Worm (Caenorhabditis elegans) whole organism, dauer: ENCODE results near the gene cut-2.

ENCODE experiments used
- unc-62 ChIP-seq: sonication (generic microtip); optimal IDR thresholded peaks from 2 replicates; lab custom pipeline; 2017; ENCODE audit warnings: missing biosample characterization, missing genetic modification reagents, missing genetic modification characterization

Gene cut-2

DNA sequence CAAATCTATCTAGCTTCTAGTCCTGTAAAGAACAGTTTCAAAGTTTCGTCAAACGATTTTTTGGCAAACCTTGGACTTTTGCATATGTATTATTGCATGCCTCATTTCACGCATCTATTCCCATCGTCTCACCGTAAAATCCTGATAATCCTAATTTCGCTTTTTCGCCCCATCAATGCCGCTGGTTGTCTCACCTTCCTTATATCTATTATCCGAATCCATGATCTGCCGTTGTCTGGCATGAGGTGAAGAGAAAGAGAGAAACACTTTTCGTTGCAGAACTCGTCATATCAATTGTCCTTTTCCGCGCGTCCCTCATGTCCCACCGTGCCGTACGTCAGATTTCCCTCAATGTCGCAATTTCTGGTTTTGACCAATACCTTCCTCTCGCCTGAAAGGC, at the start of gene cut-2:
cut-2 (plus strand) TSS at position 365 of the 400 bp plus-strand sequence.
- TF ChIP-seq unc-62 (GFP tag; lab: Kevin White, UChicago): no peak

DNA sequence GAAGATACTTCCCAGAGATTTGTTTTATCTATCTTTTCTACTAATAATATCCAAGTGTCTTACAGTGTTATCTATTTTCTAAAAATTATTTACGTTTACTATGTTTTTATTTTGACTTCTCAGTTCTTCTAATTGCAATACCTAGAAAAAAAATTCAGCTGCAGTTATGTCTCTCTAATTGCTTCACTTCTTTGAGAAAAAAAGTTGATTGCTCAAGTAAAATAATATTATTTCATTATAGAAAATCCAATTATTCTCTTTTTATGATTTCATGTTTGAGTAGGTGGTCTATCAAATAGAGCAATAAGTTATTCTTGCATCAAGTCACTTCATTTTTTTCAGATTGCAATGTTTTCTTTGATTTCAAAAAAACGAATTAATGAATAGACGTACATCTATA, 48.3 kb upstream of the cut-2 start:
- TF ChIP-seq unc-62 (GFP tag; lab: Kevin White, UChicago): no peak

DNA sequence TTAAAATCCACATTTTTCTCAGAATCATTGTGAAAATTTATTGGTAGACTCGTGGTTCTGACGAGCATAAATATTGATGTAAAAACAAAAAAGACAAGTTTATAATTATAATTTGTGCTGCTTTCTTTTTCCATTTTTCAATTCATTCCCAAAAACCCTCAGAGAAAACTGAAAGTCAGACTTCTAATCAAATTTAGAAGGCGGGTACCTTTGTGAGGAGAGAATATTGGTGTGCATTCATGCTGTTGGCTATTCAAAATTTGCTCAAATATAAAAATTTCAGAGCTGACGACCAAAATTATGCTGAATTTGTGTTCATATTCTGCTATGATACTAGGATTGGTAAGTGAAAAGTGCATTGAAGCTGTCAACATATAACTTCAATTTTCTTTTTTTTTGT, 47.7 kb upstream of the cut-2 start, which contains the start of gene srx-125:
srx-125 (plus strand) TSS at position 301 of the 400 bp plus-strand sequence.
- TF ChIP-seq unc-62 (GFP tag; lab: Kevin White, UChicago): no peak

DNA sequence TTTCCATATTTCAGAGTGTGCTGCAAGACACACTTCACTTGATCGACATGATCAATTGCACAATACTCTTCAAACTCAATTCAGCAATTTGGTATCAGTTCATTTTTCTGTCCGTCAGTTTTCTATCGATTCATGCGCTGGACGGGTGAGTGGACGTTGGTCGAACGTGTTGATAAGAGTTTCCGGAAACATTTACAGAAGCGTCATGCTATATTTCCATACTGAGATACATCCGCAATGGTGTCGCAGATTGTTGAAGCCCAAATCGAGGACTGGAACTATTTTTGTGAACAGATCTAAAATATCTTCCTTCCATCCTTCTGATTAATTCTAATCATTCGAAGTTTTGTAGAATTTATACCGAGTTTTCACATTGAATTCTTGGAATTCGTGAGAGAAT, 45.1 kb upstream of the cut-2 start:
- no peak for TF ChIP-seq unc-62 (GFP tag; lab: Kevin White, UChicago)

DNA sequence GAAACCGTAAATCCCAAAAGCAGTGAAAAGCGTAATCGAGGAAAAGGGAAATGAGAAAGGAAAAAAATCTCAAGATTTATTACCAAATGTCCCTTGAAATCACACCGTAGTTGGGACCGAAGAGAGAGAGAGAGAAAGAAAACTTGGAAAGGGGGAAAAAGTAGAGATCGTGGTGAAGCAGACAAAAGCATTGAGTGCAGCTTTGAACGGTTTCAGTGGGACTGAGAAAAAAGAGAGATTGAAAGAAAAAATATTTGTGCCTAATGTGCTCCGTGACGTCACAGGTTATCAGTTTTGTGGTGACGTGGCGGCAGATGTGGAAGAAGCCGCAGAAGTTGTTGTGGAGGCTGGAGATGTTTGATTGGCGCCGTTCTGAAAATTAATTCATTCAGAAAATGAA, 44.5 kb upstream of the cut-2 start:
- TF ChIP-seq unc-62 (GFP tag; lab: Kevin White, UChicago): no peak

DNA sequence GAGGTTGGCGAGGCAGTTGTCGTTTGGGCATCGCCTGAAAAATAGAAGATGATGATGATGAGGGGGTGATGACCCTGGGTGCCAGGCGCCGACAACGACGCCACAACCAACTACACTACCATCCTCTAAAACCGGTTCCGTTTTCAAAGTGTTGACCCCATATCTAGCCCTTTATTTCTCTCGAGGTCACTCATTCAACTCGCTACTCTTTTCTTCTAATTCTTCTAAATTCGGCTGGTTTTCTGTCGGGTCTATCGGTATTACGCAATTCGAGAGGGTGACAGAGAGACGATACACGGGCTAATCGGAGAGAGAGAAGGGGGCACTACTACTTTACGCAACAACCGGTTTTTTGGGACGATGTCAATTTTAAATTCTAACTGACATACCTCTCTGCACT, 43.4 kb upstream of the cut-2 start:
- TF ChIP-seq unc-62 (GFP tag; lab: Kevin White, UChicago): no peak

DNA sequence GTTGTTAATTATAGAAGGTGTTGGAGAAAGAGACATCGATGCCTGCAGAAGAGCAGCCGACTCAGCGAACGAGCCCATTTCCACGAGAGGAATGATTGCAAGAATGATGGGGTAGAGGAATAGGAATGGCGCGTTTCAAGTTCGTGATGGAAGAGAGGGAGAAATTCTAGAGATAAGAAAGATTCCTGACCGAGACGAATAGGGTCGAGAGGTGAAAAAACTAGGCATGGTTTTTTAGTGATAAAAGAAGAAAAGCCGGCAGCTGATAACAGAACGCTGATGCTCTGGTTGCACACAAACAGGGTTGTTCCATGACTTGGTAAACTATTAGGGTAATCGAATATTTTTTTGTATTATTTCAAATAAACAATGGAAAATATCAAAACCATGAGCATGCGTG, 41.9 kb upstream of the cut-2 start:
- no peak for TF ChIP-seq unc-62 (GFP tag; lab: Kevin White, UChicago)

DNA sequence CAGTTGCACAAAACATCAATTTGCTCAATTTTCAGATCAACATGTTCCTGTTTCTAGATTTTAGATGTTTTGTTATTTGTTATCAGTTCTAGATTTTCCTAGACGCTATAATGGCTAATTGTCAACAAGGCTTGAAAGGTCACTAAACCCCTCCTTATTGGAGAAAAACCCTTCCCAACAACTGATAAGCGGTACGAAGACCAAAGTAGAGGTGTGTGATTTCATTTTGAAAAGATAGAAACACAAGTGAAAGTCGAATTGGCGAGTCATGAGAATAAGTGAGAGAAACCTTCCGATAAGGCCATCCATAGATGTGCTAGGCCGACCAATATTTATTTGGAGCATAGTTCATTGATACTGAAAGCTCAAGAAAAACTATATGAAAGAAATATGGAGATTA, 41.1 kb upstream of the cut-2 start:
- no peak for TF ChIP-seq unc-62 (GFP tag; lab: Kevin White, UChicago)

DNA sequence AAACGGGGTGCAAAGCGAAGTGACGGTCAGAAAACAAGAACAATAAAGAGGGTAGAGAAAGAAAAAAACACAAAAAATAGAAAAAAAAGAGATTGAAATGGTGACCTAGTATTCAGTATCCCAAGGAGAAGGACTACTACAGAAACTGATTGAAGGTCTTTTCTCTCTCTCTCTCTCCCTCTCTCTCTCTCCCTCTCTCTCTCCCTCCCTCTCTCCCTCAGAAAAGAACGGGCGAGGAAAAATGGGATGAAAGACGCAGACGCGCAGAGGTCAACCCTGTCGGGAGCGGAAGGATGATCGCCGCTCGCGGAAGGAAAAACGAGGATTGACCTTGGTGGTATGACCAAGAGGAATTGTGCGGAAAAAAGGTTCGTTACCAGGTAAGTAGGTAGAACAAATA, 40.2 kb upstream of the cut-2 start:
- TF ChIP-seq unc-62 (GFP tag; lab: Kevin White, UChicago): no peak

DNA sequence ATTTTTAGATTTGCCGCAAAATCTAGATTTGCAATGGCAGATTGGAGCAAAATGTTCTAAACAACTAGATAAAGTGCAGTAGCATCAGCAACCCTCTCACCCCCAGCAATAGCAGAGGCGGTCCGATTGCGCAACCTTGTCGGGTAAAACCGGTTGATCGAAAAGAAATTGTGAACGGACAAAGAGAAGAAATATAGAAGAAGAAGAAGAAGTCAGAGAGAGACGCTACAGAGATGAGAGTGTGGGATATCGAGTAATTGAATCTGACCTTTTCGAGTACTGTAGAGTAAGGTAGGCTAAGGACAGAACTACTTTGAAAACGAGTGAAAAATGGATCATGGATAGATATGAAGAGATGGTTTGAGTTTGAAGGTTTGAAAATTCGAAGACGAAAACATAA, 38.9 kb upstream of the cut-2 start:
- TF ChIP-seq unc-62 (GFP tag; lab: Kevin White, UChicago): no peak

DNA sequence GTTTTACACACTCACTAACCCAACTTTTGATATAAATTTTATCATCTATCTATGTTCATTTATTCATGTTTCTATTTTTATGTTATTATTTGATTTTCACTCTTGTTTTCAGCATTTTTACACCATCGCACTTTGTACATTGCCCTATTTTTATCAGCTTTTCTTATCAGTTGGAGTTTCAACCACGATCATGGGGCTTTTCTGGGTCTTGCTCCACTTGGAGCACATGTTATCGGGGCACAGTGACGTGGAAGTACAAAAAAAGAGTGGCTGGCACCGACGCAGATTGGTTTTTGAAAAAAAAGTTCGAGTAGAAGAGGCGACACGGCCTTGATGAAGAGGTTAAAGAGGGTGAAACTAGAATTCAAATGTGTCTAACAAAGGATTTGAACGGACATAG, 37.6 kb upstream of the cut-2 start:
- TF ChIP-seq unc-62 (GFP tag; lab: Kevin White, UChicago): no peak

DNA sequence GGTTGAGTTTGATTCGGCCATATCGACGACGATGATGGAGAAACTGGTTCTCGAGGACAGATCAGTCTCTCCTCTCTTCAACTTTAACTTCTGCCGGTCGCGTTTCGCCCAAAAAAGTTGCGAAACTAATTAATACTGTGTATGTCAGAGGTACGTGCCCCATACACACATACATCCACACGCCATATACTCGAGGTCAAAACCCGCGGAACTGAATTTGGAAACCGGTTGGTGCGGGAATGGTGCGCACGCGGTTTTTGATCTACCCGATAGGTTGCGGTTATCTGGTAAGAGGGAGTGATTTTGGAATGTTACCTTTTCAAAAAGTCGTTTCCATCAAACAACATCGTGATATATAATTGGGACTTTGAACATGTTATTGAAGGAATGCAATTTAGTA, 34.6 kb upstream of the cut-2 start, which contains the start of gene ifbp-1:
ifbp-1 (minus strand) TSS at position 85 of the 400 bp plus-strand sequence.
- no peak for TF ChIP-seq unc-62 (GFP tag; lab: Kevin White, UChicago)

DNA sequence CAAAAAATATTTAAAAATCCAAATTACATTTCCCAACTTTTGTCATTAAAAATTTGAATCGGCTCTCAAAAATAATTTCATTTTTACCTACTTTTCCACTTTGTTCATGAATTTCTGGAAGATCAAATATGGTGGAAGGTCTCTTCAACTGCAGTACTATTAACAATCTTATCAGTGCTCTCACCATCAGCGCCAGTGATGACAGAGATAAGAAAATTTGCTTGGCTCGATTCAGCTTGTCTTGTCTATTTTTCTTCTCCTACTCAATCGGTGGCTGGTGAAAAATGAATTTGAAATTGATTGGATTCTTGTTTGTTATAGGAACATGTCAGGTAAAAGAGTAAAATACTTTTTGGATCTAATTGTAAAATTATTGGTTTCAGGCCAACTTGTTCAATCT, 33.8 kb upstream of the cut-2 start, which contains the start of gene cpz-2:
cpz-2 (plus strand) TSS at position 210 of the 400 bp plus-strand sequence.
- TF ChIP-seq unc-62 (GFP tag; lab: Kevin White, UChicago): no peak

DNA sequence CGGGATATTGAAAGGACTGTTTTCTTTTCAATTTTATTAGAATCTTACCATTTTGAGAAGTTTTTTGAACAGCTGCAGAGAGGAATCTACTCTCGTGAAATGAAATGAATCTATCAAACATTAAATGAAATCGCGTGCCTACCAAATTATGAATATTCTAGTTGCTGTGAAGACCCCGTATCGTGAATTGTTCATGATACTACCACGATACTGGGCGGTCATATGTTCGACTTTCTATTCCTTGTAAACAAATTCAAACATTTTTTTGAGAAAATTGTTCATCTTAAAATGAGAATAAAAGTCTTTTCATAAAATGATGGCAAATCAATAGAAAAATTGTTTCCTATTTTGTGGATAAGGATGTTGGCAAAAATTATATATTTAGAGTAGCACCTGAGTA, 29.0 kb upstream of the cut-2 start, which contains the start of gene gcy-34:
gcy-34 (minus strand) TSS at position 101 of the 400 bp plus-strand sequence.
- TF ChIP-seq unc-62 (GFP tag; lab: Kevin White, UChicago): no peak

DNA sequence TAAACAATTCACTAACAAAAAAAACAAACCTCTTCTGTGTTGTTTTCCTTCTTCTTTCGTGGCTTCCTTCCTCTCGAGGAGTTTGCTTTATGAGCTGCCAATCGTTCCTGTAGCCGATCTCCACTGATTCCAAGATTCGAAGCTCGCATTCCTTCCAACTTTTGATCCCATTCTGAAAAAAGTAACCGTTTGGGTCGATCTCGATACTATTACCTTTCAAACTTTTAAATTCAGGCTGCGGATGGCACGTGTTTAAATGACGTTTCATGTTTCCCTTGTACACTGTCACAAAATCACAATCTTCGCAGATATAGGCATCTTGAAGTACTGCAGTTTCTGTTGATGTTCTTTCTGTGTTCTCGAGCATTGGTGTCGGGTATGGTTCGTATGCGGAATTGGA, 27.3 kb upstream of the cut-2 start:
- no peak for TF ChIP-seq unc-62 (GFP tag; lab: Kevin White, UChicago)

DNA sequence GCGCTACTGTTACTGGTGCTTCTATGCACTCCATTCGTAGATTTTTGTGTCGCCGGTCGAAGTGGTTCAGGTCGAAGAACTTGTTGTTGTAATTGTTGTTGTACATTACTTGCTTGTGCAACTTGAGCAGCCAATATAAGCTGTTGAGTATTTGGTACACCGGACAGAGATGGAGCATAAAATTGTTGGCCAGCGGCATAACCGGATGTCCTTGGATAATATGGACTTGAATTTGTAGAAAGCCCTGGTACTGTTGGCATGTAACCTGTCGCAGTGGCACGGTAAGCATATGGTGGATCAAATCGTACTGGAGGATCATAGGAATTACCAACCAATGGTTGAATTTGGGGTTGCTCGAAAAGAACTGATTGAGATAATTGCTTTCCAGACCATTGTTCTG, 25.8 kb upstream of the cut-2 start:
- no peak for TF ChIP-seq unc-62 (GFP tag; lab: Kevin White, UChicago)

DNA sequence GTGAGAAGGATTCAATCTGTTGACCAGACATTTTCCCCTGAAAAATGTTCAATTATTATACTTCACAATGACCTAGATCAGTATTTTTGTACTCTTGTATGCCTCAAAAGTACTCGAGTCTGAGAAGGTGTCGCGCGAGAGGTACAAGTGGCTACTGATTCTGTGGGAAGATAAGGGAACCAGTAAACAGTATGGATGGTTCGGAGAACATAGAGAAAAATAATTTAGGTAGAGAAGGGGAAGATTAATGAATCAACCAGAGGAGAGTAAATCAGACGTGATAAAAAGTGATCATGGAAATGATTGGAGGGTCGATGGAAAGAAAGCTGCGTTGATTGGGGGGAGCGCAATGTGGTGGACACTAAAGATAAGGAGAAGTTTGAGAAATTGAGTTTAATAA, 25.3 kb upstream of the cut-2 start:
- TF ChIP-seq unc-62 (GFP tag; lab: Kevin White, UChicago): no peak

DNA sequence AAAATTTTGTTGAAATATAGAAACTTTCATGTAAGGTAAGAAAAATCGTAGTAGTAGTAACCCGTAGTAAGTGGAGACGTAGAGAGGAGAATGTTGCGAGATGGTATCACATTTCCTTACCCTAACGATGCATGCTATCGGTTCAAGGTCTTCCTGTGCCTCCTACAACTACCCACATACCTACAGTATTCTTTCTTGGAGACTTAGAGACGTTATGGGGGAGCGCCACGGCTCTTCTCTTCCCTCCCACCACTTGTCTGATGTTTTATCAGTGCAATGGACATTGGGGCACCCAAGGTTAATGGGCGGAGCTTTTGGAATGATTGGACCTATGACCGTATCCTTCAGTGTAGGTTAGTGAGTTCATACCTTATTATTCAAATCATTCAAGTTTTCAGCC, 23.8 kb upstream of the cut-2 start:
- TF ChIP-seq unc-62 (GFP tag; lab: Kevin White, UChicago): no peak
